Fruit fly (Drosophila melanogaster): ENCODE measurements around the gene CG42709.

The CG42709 gene

DNA sequence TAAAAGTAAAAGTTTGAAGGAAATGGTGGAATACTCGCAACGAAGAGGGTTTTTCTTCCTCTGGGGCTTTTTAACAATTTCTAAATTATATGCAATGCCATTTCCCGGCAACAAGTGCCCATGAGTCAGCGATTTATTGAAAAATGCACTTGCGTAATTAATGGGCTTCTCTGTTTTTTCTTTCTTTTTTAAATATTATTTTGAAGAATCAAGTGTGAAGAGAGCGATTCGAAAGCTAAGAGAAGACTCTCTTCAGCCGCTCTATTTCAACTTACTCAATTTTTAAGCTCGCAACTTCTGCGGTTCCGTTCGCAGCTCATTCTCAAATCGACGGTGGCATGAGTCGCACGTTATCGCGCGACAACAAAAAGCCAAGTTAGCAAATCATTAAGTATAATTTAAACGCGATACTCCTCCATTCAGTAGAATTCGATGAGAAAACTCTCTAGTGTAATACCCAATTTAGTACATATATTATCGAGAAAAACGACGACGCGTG lies at the start of gene CG42709 (continued):
- TF ChIP-seq CG18599 (GFP tag; optimal IDR thresholded peaks at IDR 0.05): no peak
- TF ChIP-seq row (GFP tag; IDR thresholded peaks at IDR 0.05): no peak
- no peak for TF ChIP-seq CG31365 (tag; optimal IDR thresholded peaks at IDR 0.05)
- no peak for TF ChIP-seq shn (GFP tag; optimal IDR thresholded peaks at IDR 0.05)
- TF ChIP-seq Hmr (GFP tag; optimal IDR thresholded peaks at IDR 0.05): no peak
- no peak for TF ChIP-seq Mrtf (GFP tag; IDR thresholded peaks at IDR 0.05)
- TF ChIP-seq zen2 (GFP tag; IDR thresholded peaks at IDR 0.05; ENCODE audit: partially characterized antibody): peak; percentile 21; the same call in 1 of the 3 replicates
- TF ChIP-seq Fer1 (GFP tag; optimal IDR thresholded peaks at IDR 0.05): no peak
- TF ChIP-seq CG33557 (GFP tag; optimal IDR thresholded peaks at IDR 0.05): no peak
- 0 out of 2 replicates have a peak, but pooled peaks have one; percentile 14 for TF ChIP-seq CG14441 (GFP tag; IDR thresholded peaks at IDR 0.05)
- TF ChIP-seq Dll (GFP tag; IDR thresholded peaks at IDR 0.05; ENCODE audit: partially characterized antibody): peak; percentile 21; the same call in 1 of the 4 replicates
- TF ChIP-seq dan (GFP tag; IDR thresholded peaks at IDR 0.05): no peak
- TF ChIP-seq BEAF-32 (GFP tag; optimal IDR thresholded peaks at IDR 0.05): no peak
- TF ChIP-seq Ravus (GFP tag; IDR thresholded peaks at IDR 0.05): no peak
- peak; percentile 24 for TF ChIP-seq BtbVII (GFP tag; optimal IDR thresholded peaks at IDR 0.05)
- peak; percentile 24; the same call in 1 of the 2 replicates for TF ChIP-seq Bgb (GFP tag; IDR thresholded peaks at IDR 0.05; ENCODE audit: partially characterized antibody)
- TF ChIP-seq Ptx1 (GFP tag; IDR thresholded peaks at IDR 0.05): no peak
- peak; percentile 67 for TF ChIP-seq Jarid2 (GFP tag; optimal IDR thresholded peaks at IDR 0.05)
- TF ChIP-seq Ets65A (GFP tag): no peak
- no peak for TF ChIP-seq CG10654 (GFP tag; optimal IDR thresholded peaks at IDR 0.05)
- TF ChIP-seq CHES-1-like (GFP tag; optimal IDR thresholded peaks at IDR 0.05): no peak
- TF ChIP-seq CG11504 (tag; optimal IDR thresholded peaks at IDR 0.05): no peak
- no peak for TF ChIP-seq CG32772 (GFP tag; IDR thresholded peaks at IDR 0.05)
- TF ChIP-seq D (optimal IDR thresholded peaks at IDR 0.05): no peak
- no peak for TF ChIP-seq D (GFP tag; optimal IDR thresholded peaks at IDR 0.05)
- no peak for TF ChIP-seq ssp (GFP tag; IDR thresholded peaks at IDR 0.05)
- TF ChIP-seq lbe (GFP tag; optimal IDR thresholded peaks at IDR 0.05): peak; percentile 62
- TF ChIP-seq Trl (optimal IDR thresholded peaks at IDR 0.05): peak; percentile 68 to 87
- no peak for TF ChIP-seq Trl (GFP tag; optimal IDR thresholded peaks at IDR 0.05)
- TF ChIP-seq TFAM (GFP tag; optimal IDR thresholded peaks at IDR 0.05): no peak
- TF ChIP-seq Taf1 (GFP tag; IDR thresholded peaks at IDR 0.05): no peak
- TF ChIP-seq Hr78 (GFP tag; optimal IDR thresholded peaks at IDR 0.05): peak in 1 of 2 experiments; percentile 31
- TF ChIP-seq ftz-f1 (GFP tag; optimal IDR thresholded peaks at IDR 0.05): no peak
- TF ChIP-seq CG14014 (GFP tag; IDR thresholded peaks at IDR 0.05): no peak
- peak; percentile 31; the same call in 1 of the 2 replicates for TF ChIP-seq Drgx (GFP tag; IDR thresholded peaks at IDR 0.05)
- TF ChIP-seq CG10979 (tag; optimal IDR thresholded peaks at IDR 0.05): no peak
- TF ChIP-seq Vsx1 (GFP tag; optimal IDR thresholded peaks at IDR 0.05): no peak
- peak; percentile 11 for TF ChIP-seq sug (tag; optimal IDR thresholded peaks at IDR 0.05)
- TF ChIP-seq exex (tag; optimal IDR thresholded peaks at IDR 0.05): peak; percentile 61
- no peak for TF ChIP-seq Gsc (GFP tag; IDR thresholded peaks at IDR 0.05)
- no peak for TF ChIP-seq mld (GFP tag; IDR thresholded peaks at IDR 0.05; ENCODE audit: partially characterized antibody)
- TF ChIP-seq CG2199 (GFP tag; IDR thresholded peaks at IDR 0.05): 0 out of 3 replicates have a peak, but pooled peaks have one; percentile 32

DNA sequence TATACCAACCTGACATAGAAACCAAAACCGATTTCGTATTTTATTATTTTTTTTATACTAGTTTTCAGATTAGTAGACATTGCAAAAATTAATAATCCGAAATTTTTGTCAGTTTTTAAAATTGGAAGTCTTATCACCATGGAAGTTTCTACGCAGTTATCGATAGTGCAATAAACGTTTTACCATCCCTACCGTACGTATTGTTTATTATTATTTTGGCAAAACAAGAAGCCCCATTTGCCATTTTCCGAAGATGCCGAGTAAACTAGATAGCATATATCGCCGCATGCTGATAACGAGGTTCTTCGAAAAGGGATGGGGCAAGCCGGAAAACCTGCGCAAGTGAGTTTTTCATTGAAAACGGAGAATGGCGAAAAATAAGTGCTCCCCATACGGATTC lies 48.4 kb upstream of the CG42709 start, which contains the start of gene CG32112:
TSS of gene CG32112 (plus strand) at position 111 of the 400 bp plus-strand sequence.
- TF ChIP-seq CG4730 (GFP tag; IDR thresholded peaks at IDR 0.05) (no peak), nerfin-2 (GFP tag; IDR thresholded peaks at IDR 0.05; ENCODE audit: partially characterized antibody) (peak; percentile 64; the same call in 1 of the 2 replicates), bowl (GFP tag; IDR thresholded peaks at IDR 0.05) (no peak), hkb (optimal IDR thresholded peaks at IDR 0.05) (no peak), hkb (GFP tag; IDR thresholded peaks at IDR 0.05) (no peak), Hr51 (GFP tag; optimal IDR thresholded peaks at IDR 0.05) (no peak), Doc3 (GFP tag; IDR thresholded peaks at IDR 0.05; ENCODE audit: partially characterized antibody) (peak; percentile 77), oc (tag; optimal IDR thresholded peaks at IDR 0.05) (no peak), sens (GFP tag) (peak; percentile 81), CG2129 (GFP tag; IDR thresholded peaks at IDR 0.05; ENCODE audit: partially characterized antibody) (peak; percentile 43), Bgb (GFP tag; IDR thresholded peaks at IDR 0.05; ENCODE audit: partially characterized antibody) (peak; percentile 70), scrt (GFP tag; optimal IDR thresholded peaks at IDR 0.05) (no peak)
